Worm (Caenorhabditis elegans) whole organism, late embryonic: Measurements from ENCODE around the gene btb-4.
"Not testable (repeated sequence)": the region's sequence is repeated elsewhere in the genome, so short reads cannot be mapped to it uniquely, and the experiment has no call there.

Experiments
- C08G9.2 ChIP-seq: sonication (generic microtip); optimal IDR thresholded peaks from 2 replicates; lab custom pipeline; 2016; ENCODE audit warnings: mild to moderate bottlenecking, missing genetic modification characterization, moderate library complexity, missing compliant biosample characterization
- T23F11.4 ChIP-seq: fragments of 200-800 bp; sonication (Bioruptor generic); optimal IDR thresholded peaks from 2 replicates; lab custom pipeline; 2018; ENCODE audit warnings: mild to moderate bottlenecking, missing genetic modification characterization, missing compliant biosample characterization
- ahr-1 ChIP-seq: sonication (generic microtip); optimal IDR thresholded peaks from 2 replicates; lab custom pipeline; 2016; ENCODE audit warnings: missing genetic modification characterization, missing compliant biosample characterization
- ama-1 ChIP-seq: fragments of 150-350 bp; optimal IDR thresholded peaks from 2 replicates; lab custom pipeline; 2014
- ceh-14 ChIP-seq: sonication (generic microtip); optimal IDR thresholded peaks from 2 replicates; lab custom pipeline; 2016; ENCODE audit warnings: missing genotype, missing genetic modification characterization, missing compliant biosample characterization
- ceh-18 ChIP-seq: sonication (generic microtip); optimal IDR thresholded peaks from 2 replicates; lab custom pipeline; 2016; ENCODE audit warnings: missing genetic modification characterization, missing compliant biosample characterization
- ceh-24 ChIP-seq: sonication (generic microtip); optimal IDR thresholded peaks from 2 replicates; lab custom pipeline; 2016; ENCODE audit warnings: mild to moderate bottlenecking, missing genetic modification characterization, missing compliant biosample characterization
- ceh-30 ChIP-seq: fragments of 150-350 bp; optimal IDR thresholded peaks from 2 replicates; lab custom pipeline; 2014; ENCODE audit warnings: missing biosample characterization, missing genetic modification characterization
- ceh-34 ChIP-seq: sonication (generic microtip); optimal IDR thresholded peaks from 2 replicates; lab custom pipeline; 2016; ENCODE audit warnings: mild to moderate bottlenecking, missing genetic modification characterization, missing compliant biosample characterization
- ceh-9 ChIP-seq: sonication (generic microtip); optimal IDR thresholded peaks from 2 replicates; lab custom pipeline; 2016; ENCODE audit warnings: mild to moderate bottlenecking, missing genetic modification characterization, inconsistent platforms, missing compliant biosample characterization
- che-1 ChIP-seq: sonication (generic microtip); optimal IDR thresholded peaks from 2 replicates; lab custom pipeline; 2016; ENCODE audit warnings: mild to moderate bottlenecking, missing genetic modification characterization, missing compliant biosample characterization
- dmd-4 ChIP-seq: sonication (generic microtip); optimal IDR thresholded peaks from 2 replicates; lab custom pipeline; 2016; ENCODE audit warnings: borderline replicate concordance, missing genetic modification characterization, missing compliant biosample characterization
- elt-2 ChIP-seq: sonication (generic microtip); optimal IDR thresholded peaks from 2 replicates; lab custom pipeline; 2016; ENCODE audit warnings: missing genetic modification reagents, missing genetic modification characterization, missing compliant biosample characterization
- eyg-1 ChIP-seq: sonication (generic microtip); optimal IDR thresholded peaks from 2 replicates; lab custom pipeline; 2016; ENCODE audit warnings: missing genotype, missing genetic modification characterization, missing compliant biosample characterization
- fkh-10 ChIP-seq: fragments of 150-350 bp; optimal IDR thresholded peaks from 2 replicates; lab custom pipeline; 2014; ENCODE audit warnings: missing biosample characterization, missing genetic modification reagents, missing genetic modification characterization
- fkh-6 ChIP-seq: sonication (generic microtip); optimal IDR thresholded peaks from 2 replicates; lab custom pipeline; 2016; ENCODE audit warnings: missing genetic modification characterization, missing compliant biosample characterization
- hlh-8 ChIP-seq: sonication (generic microtip); optimal IDR thresholded peaks from 2 replicates; lab custom pipeline; 2016; ENCODE audit warnings: missing genotype, missing genetic modification characterization, missing compliant biosample characterization
- lim-6 ChIP-seq: sonication (generic microtip); optimal IDR thresholded peaks from 2 replicates; lab custom pipeline; 2016; ENCODE audit warnings: missing genetic modification characterization, missing compliant biosample characterization
- lin-11 ChIP-seq: fragments of 200-800 bp; sonication (Bioruptor generic); optimal IDR thresholded peaks from 2 replicates; lab custom pipeline; 2018; ENCODE audit warnings: mild to moderate bottlenecking, missing genetic modification characterization, missing compliant biosample characterization
- madf-2 ChIP-seq: sonication (generic microtip); optimal IDR thresholded peaks from 2 replicates; lab custom pipeline; 2017; ENCODE audit warnings: missing genetic modification characterization, missing compliant biosample characterization
- odd-2 ChIP-seq: sonication (generic microtip); optimal IDR thresholded peaks from 2 replicates; lab custom pipeline; 2017; ENCODE audit warnings: antibody characterized with exemption, mild to moderate bottlenecking, missing genetic modification characterization, missing compliant biosample characterization
- pax-1 ChIP-seq: fragments of 150-350 bp; optimal IDR thresholded peaks from 2 replicates; lab custom pipeline; 2014; ENCODE audit warnings: missing biosample characterization, missing genetic modification characterization
- pha-2 ChIP-seq: sonication (generic microtip); optimal IDR thresholded peaks from 2 replicates; lab custom pipeline; 2017; ENCODE audit warnings: mild to moderate bottlenecking, missing genetic modification characterization, missing compliant biosample characterization
- pha-4 ChIP-seq: fragments of 150-350 bp; optimal IDR thresholded peaks from 2 replicates; lab custom pipeline; 2018; ENCODE audit warnings: missing biosample characterization, missing genetic modification reagents, missing genetic modification characterization
- pqm-1 ChIP-seq: sonication (generic microtip); optimal IDR thresholded peaks from 2 replicates; lab custom pipeline; 2016; ENCODE audit warnings: missing genetic modification characterization, missing compliant biosample characterization
- pros-1 ChIP-seq: fragments of 150-350 bp; optimal IDR thresholded peaks from 2 replicates; lab custom pipeline; 2014; ENCODE audit warnings: missing biosample characterization, missing genetic modification reagents, missing genetic modification characterization
- rnt-1 ChIP-seq: sonication (generic microtip); optimal IDR thresholded peaks from 2 replicates; lab custom pipeline; 2016; ENCODE audit warnings: missing genetic modification characterization, missing compliant biosample characterization
- sox-2 ChIP-seq: fragments of 200-800 bp; sonication (Bioruptor generic); IDR thresholded peaks from 2 replicates; pipeline ENCODE4 v1.3.6; 2022; ENCODE audit warnings: missing genetic modification reagents, missing genetic modification characterization, missing compliant biosample characterization
- sox-4 ChIP-seq: sonication (generic microtip); optimal IDR thresholded peaks from 2 replicates; lab custom pipeline; 2017; ENCODE audit warnings: mild to moderate bottlenecking, missing genetic modification characterization, inconsistent platforms, missing compliant biosample characterization
- syd-9 ChIP-seq: sonication (generic microtip); optimal IDR thresholded peaks from 2 replicates; lab custom pipeline; 2016; ENCODE audit warnings: mild to moderate bottlenecking, missing genetic modification characterization, moderate library complexity, missing compliant biosample characterization
- tbx-2 ChIP-seq: sonication (generic microtip); optimal IDR thresholded peaks from 2 replicates; lab custom pipeline; 2016; ENCODE audit warnings: missing genetic modification characterization, missing compliant biosample characterization
- tbx-7 ChIP-seq: sonication (generic microtip); optimal IDR thresholded peaks from 2 replicates; lab custom pipeline; 2016; ENCODE audit warnings: missing genotype, missing genetic modification characterization, missing compliant biosample characterization
- unc-55 ChIP-seq: sonication (generic microtip); optimal IDR thresholded peaks from 2 replicates; lab custom pipeline; 2017; ENCODE audit warnings: missing biosample characterization, missing genetic modification reagents, missing genetic modification characterization
- unc-86 ChIP-seq: sonication (generic microtip); optimal IDR thresholded peaks from 2 replicates; lab custom pipeline; 2016; ENCODE audit warnings: missing genetic modification characterization, missing compliant biosample characterization
- zip-5 ChIP-seq: sonication (generic microtip); optimal IDR thresholded peaks from 2 replicates; lab custom pipeline; 2016; ENCODE audit warnings: missing genetic modification characterization, missing compliant biosample characterization
- ztf-16 ChIP-seq: sonication (generic microtip); optimal IDR thresholded peaks from 2 replicates; lab custom pipeline; 2017; ENCODE audit warnings: missing genetic modification characterization, missing compliant biosample characterization

btb-4 gene

DNA sequence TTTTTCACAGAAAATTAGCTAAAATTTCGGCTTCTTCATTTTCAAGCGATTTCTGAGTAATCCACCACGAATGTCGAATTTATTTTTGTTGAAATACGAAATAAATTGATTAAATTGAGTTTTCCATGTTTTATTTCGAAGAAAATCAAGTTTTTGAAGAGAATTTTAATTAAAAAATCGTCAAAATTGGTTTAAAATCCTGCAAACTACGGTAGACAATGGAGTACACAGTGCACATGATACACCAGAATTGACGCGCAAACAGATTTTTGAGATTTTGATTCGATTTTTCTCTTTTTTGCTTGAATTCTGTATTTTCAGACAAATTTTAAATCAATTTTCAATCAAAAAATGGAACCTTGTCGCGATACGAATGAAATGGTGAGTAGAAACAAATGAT, 1.2 kb downstream of the btb-4 start, which contains the start of gene F59H6.14:
Gene F59H6.14, plus strand, starts transcription at position 301 of the 400 bp plus-strand sequence.
- TF ChIP-seq unc-86 (no peak), T23F11.4 (no peak), che-1 (tag; lab: Kevin White, UChicago) (no peak), elt-2 (tag; lab: Kevin White, UChicago) (no peak)

DNA sequence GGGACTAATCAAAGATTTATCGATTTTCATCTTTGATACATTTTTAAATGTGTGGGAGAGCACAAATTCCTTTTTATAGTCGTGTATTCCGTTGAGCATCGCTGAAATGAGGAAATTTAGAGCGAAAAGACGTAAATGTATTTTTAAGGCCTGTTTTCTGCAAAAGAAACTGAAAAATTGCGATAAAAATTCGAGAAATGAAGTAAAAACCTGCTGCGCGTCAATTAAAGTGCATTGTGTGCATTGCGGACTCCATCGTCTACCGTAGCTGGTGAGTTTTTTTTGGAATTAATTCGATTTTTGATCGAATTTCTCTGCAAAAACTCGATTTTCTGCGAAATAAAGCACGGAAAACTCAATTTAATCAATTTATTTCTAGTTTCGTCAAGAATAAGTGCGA, 7.2 kb downstream of the btb-4 start, which contains the start of gene bath-19:
Gene bath-19, minus strand, starts transcription at position 101 of the 400 bp plus-strand sequence.
- TF ChIP-seq ceh-30 (tag; lab: Kevin White, UChicago) (no peak), sox-2 (GFP tag; lab: Robert Waterston, UW) (no peak), fkh-6 (tag; lab: Kevin White, UChicago) (no peak)

DNA sequence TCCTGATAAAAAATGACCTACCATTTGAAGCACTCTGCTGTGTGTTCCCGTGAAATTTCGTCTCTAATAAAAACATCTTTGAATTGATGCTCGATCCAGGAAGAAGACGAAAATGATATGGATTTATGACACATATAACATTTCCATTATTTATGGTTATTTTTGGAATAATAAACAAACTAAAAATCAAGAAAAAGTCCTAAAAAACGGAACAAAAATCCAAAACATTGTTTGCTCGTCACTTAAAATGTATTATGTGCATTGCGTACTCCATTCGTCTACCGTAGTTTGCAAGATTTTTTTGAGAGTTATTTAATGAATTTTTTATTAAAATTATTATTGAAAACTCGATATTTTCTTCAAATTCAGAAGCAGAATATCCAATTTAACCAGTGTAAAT, 10.3 kb downstream of the btb-4 start, which contains the start of gene bath-20:
Gene bath-20, minus strand, starts transcription at position 101 of the 400 bp plus-strand sequence.
- TF ChIP-seq eyg-1 (tag; lab: Kevin White, UChicago) (no peak), rnt-1 (tag; lab: Kevin White, UChicago) (no peak), syd-9 (no peak), ceh-24 (tag; lab: Kevin White, UChicago) (no peak)

DNA sequence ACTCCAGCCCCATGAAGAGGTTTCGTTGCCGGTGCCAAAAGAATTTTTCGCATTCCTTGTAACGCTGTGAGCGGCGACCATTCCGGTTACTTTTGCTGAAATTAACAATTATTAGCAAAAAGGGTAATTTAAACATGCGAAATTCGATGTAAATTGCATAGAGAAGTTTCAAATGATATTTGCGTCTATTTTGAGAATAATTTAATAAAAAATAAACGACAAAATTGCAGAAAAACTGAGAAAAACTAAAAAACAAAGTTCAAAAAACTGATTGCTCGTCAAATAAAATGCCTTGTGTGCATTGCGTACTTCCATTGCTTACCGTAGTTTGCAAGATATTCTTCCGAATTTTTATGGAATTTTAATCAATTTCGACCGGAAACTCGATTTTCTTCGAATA, 13.4 kb downstream of the btb-4 start, which contains the start of gene bath-24:
Gene bath-24, minus strand, starts transcription at position 101 of the 400 bp plus-strand sequence.
- TF ChIP-seq unc-55 (GFP tag; lab: Kevin White, UChicago) (no peak), ama-1 (lab: Kevin White, UChicago) (no peak), lim-6 (tag; lab: Kevin White, UChicago) (no peak), pax-1 (tag; lab: Kevin White, UChicago) (no peak), sox-2 (GFP tag; lab: Robert Waterston, UW) (no peak), ceh-34 (tag; lab: Kevin White, UChicago) (no peak), fkh-10 (GFP tag; lab: Kevin White, UChicago) (no peak), hlh-8 (tag; lab: Kevin White, UChicago) (no peak)
- TF ChIP-seq, all 69 proteins: peak for 0

DNA sequence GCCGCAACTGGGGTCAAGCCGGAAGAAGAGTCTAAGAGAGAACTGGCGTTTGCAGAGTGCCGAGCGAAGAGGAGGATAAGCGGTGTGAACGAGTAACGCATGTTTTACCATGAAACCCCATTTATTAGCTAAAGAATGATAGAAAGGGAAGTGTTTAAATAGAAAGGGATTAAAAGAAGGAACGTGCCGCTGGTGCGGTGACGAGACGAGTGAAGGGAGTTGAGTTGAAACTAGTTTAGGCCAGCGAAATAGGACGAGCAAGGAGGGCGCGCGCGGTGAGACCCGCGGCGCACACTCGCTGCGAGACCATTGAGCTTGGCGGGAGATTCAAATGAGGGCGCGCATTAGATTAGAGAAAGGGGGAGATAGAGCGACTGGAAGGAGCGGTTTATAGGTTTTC, 14.4 kb downstream of the btb-4 start, which contains the start of gene math-1:
Gene math-1, minus strand, starts transcription at position 101 of the 400 bp plus-strand sequence.
- TF ChIP-seq dmd-4 (tag; lab: Kevin White, UChicago); tbx-2 (tag; lab: Kevin White, UChicago); pha-4: not testable (repeated sequence)

ce11 chrII:2051372-2051771, 19.3 kb downstream of the btb-4 start, which contains the start of gene fbxb-35:
fbxb-35 (plus strand) TSS chrII:2051672.
- TF ChIP-seq pqm-1 (no peak), dmd-4 (tag; lab: Kevin White, UChicago) (no peak), madf-2 (tag; lab: Kevin White, UChicago) (no peak), sox-2 (GFP tag; lab: Robert Waterston, UW) (no peak), lin-11 (no peak), pha-2 (tag; lab: Kevin White, UChicago) (no peak), odd-2 (no peak), pros-1 (tag; lab: Kevin White, UChicago) (no peak), sox-4 (tag; lab: Kevin White, UChicago) (no peak), ahr-1 (tag; lab: Kevin White, UChicago) (no peak), ztf-16 (tag; lab: Kevin White, UChicago) (no peak), zip-5 (no peak), tbx-7 (tag; lab: Kevin White, UChicago) (no peak), ceh-9 (no peak), fkh-10 (GFP tag; lab: Kevin White, UChicago) (no peak), ceh-14 (no peak), C08G9.2 (tag; lab: Kevin White, UChicago) (no peak), ceh-18 (tag; lab: Kevin White, UChicago) (no peak), ceh-24 (tag; lab: Kevin White, UChicago) (no peak)
